Fruit fly (Drosophila melanogaster): ENCODE data around the gene CG15337.

CG15337 gene

dm6 chrX:8177030-8177349 is 17.1 kb downstream of the CG15337 start, which contains the start of gene slpr:
Gene slpr, minus strand, starts transcription at chrX:8177185.
- TF ChIP-seq spab (GFP tag; optimal IDR thresholded peaks at IDR 0.05), result no peak
- TF ChIP-seq svp (GFP tag), result peak; percentile 60

dm6 chrX:8177742-8178141 is 17.9 kb downstream of the CG15337 start:
- TF ChIP-seq Sox14 (GFP tag; optimal IDR thresholded peaks at IDR 0.05) (no peak), CG7368 (GFP tag; optimal IDR thresholded peaks at IDR 0.05) (peak; percentile 65)

DNA sequence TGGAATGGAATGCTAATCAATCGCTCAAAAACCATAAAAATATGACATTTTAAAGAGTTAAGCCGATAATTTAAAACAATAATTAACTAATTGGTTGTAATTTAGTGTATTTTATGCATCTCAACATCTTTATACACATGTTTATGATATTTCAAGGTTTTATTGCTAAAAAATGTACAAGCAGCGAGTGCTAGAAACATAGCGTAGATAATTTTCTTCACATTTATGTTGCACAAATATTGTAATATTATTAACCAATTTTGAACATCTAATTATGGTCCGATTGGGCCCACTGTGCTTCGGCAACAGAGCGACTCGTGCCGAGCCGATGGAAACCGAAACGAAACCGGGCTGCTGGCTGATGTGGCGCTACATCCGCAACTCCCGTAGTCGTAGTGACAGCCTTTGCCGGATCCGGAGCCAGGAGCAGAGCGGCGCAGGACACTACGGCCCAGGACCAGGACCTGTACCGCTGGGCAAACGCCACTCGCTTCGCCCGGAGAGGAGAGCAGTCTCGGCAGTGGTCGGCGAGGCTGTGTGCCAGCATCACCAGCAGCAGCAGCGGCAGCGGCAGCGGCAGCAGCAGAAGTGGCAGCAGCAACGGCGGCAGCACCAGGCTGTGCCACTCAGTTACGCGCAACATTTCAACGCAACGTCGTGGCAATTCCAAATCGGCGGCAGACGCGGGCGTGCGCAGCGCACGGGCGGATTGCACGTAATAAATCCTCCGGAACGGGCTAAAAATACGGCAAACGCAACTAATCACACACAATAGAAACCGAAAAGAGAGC is 18.5 kb downstream of the CG15337 start, which contains the start of gene sdt:
Gene sdt, plus strand, starts transcription at position 385 of the 791 bp plus-strand sequence.
- TF ChIP-seq Eip78C (GFP tag) (peak; percentile 75), net (GFP tag; optimal IDR thresholded peaks at IDR 0.05) (peak; percentile 11), salr (GFP tag; optimal IDR thresholded peaks at IDR 0.05) (no peak), dsx (GFP tag; optimal IDR thresholded peaks at IDR 0.05; ENCODE audit: poor library complexity, severe bottlenecking) (peak; percentile 10), CG8632 (GFP tag; optimal IDR thresholded peaks at IDR 0.05) (no peak), CG32006 (GFP tag; optimal IDR thresholded peaks at IDR 0.05) (peak; percentile 42), ss (GFP tag; optimal IDR thresholded peaks at IDR 0.05) (peak in 1 of 2 experiments; percentile 48), svp (GFP tag) (peak; percentile 70), CG6854 (GFP tag; optimal IDR thresholded peaks at IDR 0.05) (no peak)

dm6 chrX:8178989-8179388 is 19.1 kb downstream of the CG15337 start:
- TF ChIP-seq CG6163 (GFP tag; IDR thresholded peaks at IDR 0.05) (no peak), Sox14 (GFP tag; optimal IDR thresholded peaks at IDR 0.05) (no peak), lz (GFP tag; optimal IDR thresholded peaks at IDR 0.05) (no peak), Hr39 (GFP tag; optimal IDR thresholded peaks at IDR 0.05) (no peak), CG10669 (GFP tag; optimal IDR thresholded peaks at IDR 0.05) (no peak), dac (GFP tag; optimal IDR thresholded peaks at IDR 0.05) (no peak), CG11902 (GFP tag; optimal IDR thresholded peaks at IDR 0.05) (no peak), CG6792 (GFP tag; optimal IDR thresholded peaks at IDR 0.05) (no peak)

DNA sequence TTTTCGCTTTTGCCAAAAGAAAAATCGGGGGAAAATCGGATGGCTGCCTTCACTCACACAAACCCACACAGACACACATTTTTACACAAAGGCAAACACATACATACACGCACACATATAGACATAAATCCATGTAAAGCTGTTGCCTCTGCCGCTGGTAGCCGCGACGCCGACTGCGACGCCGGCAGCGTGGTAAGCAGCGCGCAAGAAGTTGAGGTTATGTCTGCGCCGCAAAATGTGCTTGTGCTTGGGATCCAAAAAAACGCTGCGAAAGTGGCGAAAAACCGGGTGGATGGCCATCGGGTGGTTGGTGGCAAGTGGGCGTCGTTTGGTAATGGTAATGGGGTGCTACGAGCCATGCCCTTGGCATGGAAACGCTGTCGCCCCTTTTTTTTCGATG is 20.0 kb downstream of the CG15337 start:
- TF ChIP-seq CG34406 (GFP tag; optimal IDR thresholded peaks at IDR 0.05), result no peak
- TF ChIP-seq svp (GFP tag), result peak; percentile 41

DNA sequence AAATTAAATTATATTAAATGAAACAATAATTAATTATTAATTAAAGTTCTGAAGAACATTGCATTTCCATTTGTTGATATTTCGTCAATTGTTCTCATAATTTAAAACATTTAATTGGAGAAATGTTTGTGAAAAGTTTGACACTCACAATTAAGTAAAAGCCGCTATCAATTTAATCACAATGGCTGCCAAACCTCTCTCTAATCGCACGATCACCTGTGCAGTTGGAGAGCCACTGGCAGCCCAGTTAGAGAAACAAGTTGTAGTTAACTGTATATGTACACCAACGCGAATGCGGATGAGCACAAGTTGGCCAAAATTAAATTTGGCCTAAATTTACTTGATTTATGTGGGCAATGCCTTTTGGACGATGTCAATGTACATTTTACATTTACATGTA is 32.3 kb downstream of the CG15337 start:
- TF ChIP-seq OdsH (GFP tag; optimal IDR thresholded peaks at IDR 0.05), result no peak
- TF ChIP-seq CG3919 (GFP tag; optimal IDR thresholded peaks at IDR 0.05), result no peak
- no peak for TF ChIP-seq Sox15 (GFP tag; optimal IDR thresholded peaks at IDR 0.05)

- TF ChIP-seq CG1621 (tag; optimal IDR thresholded peaks at IDR 0.05) (peak; percentile 87), CG3919 (GFP tag; optimal IDR thresholded peaks at IDR 0.05) (peak; percentile 37), CG7368 (GFP tag; optimal IDR thresholded peaks at IDR 0.05) (no peak), CG10631 (GFP tag; optimal IDR thresholded peaks at IDR 0.05) (no peak), Sox15 (GFP tag; optimal IDR thresholded peaks at IDR 0.05) (no peak), CG8319 (GFP tag; optimal IDR thresholded peaks at IDR 0.05) (no peak), CG4318 (GFP tag; optimal IDR thresholded peaks at IDR 0.05) (no peak), CG6854 (GFP tag; optimal IDR thresholded peaks at IDR 0.05) (peak; percentile 48), CG31627 (GFP tag; optimal IDR thresholded peaks at IDR 0.05) (no peak), CG3032 (tag; optimal IDR thresholded peaks at IDR 0.05) (no peak), CG6163 (GFP tag; IDR thresholded peaks at IDR 0.05) (peak; percentile 67), Blimp-1 (GFP tag; optimal IDR thresholded peaks at IDR 0.05) (no peak), achi (GFP tag; optimal IDR thresholded peaks at IDR 0.05) (no peak), Met (GFP tag; optimal IDR thresholded peaks at IDR 0.05) (peak; percentile 39), CG10669 (GFP tag; optimal IDR thresholded peaks at IDR 0.05) (peak; percentile 62), cyc (GFP tag; optimal IDR thresholded peaks at IDR 0.05) (peak; percentile 22), Smox (GFP tag; optimal IDR thresholded peaks at IDR 0.05) (no peak), Hr39 (GFP tag; optimal IDR thresholded peaks at IDR 0.05) (no peak), lz (GFP tag; optimal IDR thresholded peaks at IDR 0.05) (peak; percentile 11), acj6 (GFP tag; optimal IDR thresholded peaks at IDR 0.05) (no peak), fd59A (GFP tag; optimal IDR thresholded peaks at IDR 0.05) (no peak), dac (GFP tag; optimal IDR thresholded peaks at IDR 0.05) (no peak), CG9139 (GFP tag; optimal IDR thresholded peaks at IDR 0.05) (peak; percentile 53), Eip93F (GFP tag; optimal IDR thresholded peaks at IDR 0.05) (no peak)
Measured at dm6 chrX:8193017-8193556, 33.2 kb downstream of the CG15337 start.
